Worm (Caenorhabditis elegans): ENCODE data around the gene H06I04.6.

Gene H06I04.6

ce11 chrIII:3104536-3104935 is 40.4 kb upstream of the H06I04.6 start:
- TF ChIP-seq hlh-15 (tag; optimal IDR thresholded peaks at IDR 0.05) (no peak), npax-4 (tag; optimal IDR thresholded peaks at IDR 0.05) (no peak), fkh-6 (tag; optimal IDR thresholded peaks at IDR 0.05) (no peak), ttx-3 (tag; optimal IDR thresholded peaks at IDR 0.05) (no peak), nfya-1 (tag; optimal IDR thresholded peaks at IDR 0.05) (no peak), odd-2 (tag; optimal IDR thresholded peaks at IDR 0.05) (no peak), ceh-30 (tag; optimal IDR thresholded peaks at IDR 0.05) (peak; percentile 97), ceh-45 (GFP tag; IDR thresholded peaks at IDR 0.05) (no peak)

- TF ChIP-seq pha-4 (tag; optimal IDR thresholded peaks at IDR 0.05), result no peak
- TF ChIP-seq C38D4.7 (GFP tag; optimal IDR thresholded peaks at IDR 0.05), result no peak
- no peak for TF ChIP-seq ets-4 (tag; optimal IDR thresholded peaks at IDR 0.05)
- no peak for TF ChIP-seq ceh-48 (tag; optimal IDR thresholded peaks at IDR 0.05)
- TF ChIP-seq ceh-24 (tag; optimal IDR thresholded peaks at IDR 0.05), result no peak
- TF ChIP-seq fax-1 (tag; optimal IDR thresholded peaks at IDR 0.05), result no peak
- no peak for TF ChIP-seq sox-4 (tag; optimal IDR thresholded peaks at IDR 0.05)
- no peak for TF ChIP-seq T23F11.4 (GFP tag; optimal IDR thresholded peaks at IDR 0.05)
- TF ChIP-seq C08G9.2 (tag; optimal IDR thresholded peaks at IDR 0.05), result no peak
- TF ChIP-seq unc-55 (GFP tag; optimal IDR thresholded peaks at IDR 0.05), result no peak
- no peak for TF ChIP-seq ceh-30 (tag; optimal IDR thresholded peaks at IDR 0.05)
- no peak for TF ChIP-seq K02D7.2 (tag; optimal IDR thresholded peaks at IDR 0.05)
- TF ChIP-seq lin-11 (tag; optimal IDR thresholded peaks at IDR 0.05), result no peak
- no peak for TF ChIP-seq eyg-1 (tag; optimal IDR thresholded peaks at IDR 0.05)
- no peak for TF ChIP-seq fkh-6 (tag; optimal IDR thresholded peaks at IDR 0.05)
- TF ChIP-seq ceh-6 (GFP tag; optimal IDR thresholded peaks at IDR 0.05), result no peak
- TF ChIP-seq dmd-4 (tag; optimal IDR thresholded peaks at IDR 0.05; ENCODE audit: borderline replicate concordance), result no peak
Observed at ce11 chrIII:3103905-3104360, 39.8 kb upstream of the H06I04.6 start, which contains the start of gene Y53G8B.2. Y53G8B.2 (minus strand) TSS chrIII:3103955.

ce11 chrIII:3100593-3101270 is 36.6 kb upstream of the H06I04.6 start:
- no peak for TF ChIP-seq ceh-2 (tag; optimal IDR thresholded peaks at IDR 0.05)
- TF ChIP-seq ref-2 (tag; optimal IDR thresholded peaks at IDR 0.05), result no peak
- TF ChIP-seq elt-2 (tag; optimal IDR thresholded peaks at IDR 0.05), result no peak
- TF ChIP-seq unc-42 (tag; optimal IDR thresholded peaks at IDR 0.05), result no peak
- TF ChIP-seq sox-4 (tag; optimal IDR thresholded peaks at IDR 0.05), result no peak
- TF ChIP-seq ceh-9 (tag; optimal IDR thresholded peaks at IDR 0.05), result no peak
- no peak for TF ChIP-seq che-1 (tag; optimal IDR thresholded peaks at IDR 0.05)
- TF ChIP-seq ama-1 (optimal IDR thresholded peaks at IDR 0.05), result no peak
- no peak for TF ChIP-seq tbx-7 (tag; optimal IDR thresholded peaks at IDR 0.05)
- TF ChIP-seq madf-2 (tag; optimal IDR thresholded peaks at IDR 0.05), result no peak
- no peak for TF ChIP-seq pha-4 (tag; optimal IDR thresholded peaks at IDR 0.05)
- no peak for TF ChIP-seq C08G9.2 (tag; optimal IDR thresholded peaks at IDR 0.05)
- TF ChIP-seq ceh-45 (GFP tag; IDR thresholded peaks at IDR 0.05), result no peak
- no peak for TF ChIP-seq unc-55 (GFP tag; optimal IDR thresholded peaks at IDR 0.05)
- TF ChIP-seq ets-4 (tag; optimal IDR thresholded peaks at IDR 0.05), result no peak
- no peak for TF ChIP-seq hlh-30 (tag; optimal IDR thresholded peaks at IDR 0.05; ENCODE audit: insufficient read depth)
- TF ChIP-seq sdc-2 (tag; optimal IDR thresholded peaks at IDR 0.05), result no peak
- TF ChIP-seq fkh-10 (GFP tag; optimal IDR thresholded peaks at IDR 0.05), result no peak

ce11 chrIII:3100124-3100523 is 36.0 kb upstream of the H06I04.6 start:
- TF ChIP-seq nhr-232 (tag; optimal IDR thresholded peaks at IDR 0.05) (no peak), Y22D7AL.16 (tag; optimal IDR thresholded peaks at IDR 0.05) (no peak), pag-3 (tag; optimal IDR thresholded peaks at IDR 0.05; ENCODE audit: borderline replicate concordance) (no peak)

All from whole organism, late embryonic.